Fruit fly (Drosophila melanogaster): ENCODE data around the gene in.

in gene

DNA sequence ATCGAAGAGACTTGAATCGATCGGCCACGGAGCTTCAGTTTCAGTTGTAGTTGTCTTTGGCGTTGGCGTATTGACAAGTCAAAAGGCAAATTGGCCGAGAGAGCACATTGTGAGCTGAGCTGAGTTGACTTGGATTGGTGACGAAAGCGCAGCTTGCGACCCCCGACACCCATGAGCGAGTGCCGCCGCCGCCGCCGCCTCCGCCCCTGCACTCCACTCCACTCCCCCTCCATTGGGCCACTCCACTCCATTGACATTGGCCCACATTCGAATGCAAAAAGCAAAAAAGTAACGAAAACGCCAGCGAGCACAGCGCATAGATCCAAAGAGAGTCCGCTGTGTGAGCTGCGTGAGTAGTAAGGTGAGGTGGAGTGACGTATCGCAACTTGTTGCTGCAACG is 30.8 kb downstream of the in start:
- no peak for TF ChIP-seq noc (tag; optimal IDR thresholded peaks at IDR 0.05)

DNA sequence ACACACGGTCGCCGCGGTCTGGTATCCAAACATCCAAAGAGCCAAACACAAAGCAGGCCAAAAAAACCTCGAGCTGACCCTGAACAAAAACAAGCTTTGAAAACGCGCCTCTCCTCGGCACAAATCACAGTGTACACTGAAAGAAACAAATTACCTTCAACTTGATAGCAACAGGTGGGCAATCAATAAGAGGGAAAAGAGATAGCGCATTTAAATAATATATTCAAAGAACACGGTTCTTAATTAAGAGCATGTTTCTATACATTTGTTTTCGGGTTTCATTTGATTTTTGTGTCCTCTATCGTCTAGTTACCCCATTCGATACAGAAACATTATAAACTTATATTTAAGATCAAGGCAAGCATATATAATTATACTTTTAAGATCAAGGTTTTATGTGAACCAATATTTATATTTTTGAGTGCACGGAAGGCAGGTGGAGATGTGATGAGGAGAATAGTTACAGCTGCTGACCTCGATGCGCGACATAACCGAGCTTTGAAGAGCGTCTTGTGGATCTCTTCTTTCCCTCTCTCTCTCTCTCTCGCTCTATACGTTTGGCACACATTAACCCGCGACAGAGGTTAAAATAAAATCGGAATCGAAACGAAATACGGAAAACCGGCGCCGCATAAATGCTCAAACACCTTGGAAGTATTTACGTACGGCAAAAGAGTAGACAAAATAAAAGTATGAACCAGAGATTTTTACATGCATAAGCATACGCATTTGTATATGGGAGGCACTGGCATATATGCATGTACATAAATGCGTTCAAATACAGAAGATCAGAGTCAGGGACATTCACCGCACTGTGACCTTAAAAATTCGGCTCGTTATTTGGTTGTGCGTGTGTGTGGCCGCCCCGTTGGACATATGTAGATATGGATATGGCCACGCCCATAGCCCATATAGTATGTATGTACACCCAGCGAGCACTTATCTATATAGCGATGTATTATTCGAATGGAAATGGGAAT is 31.5 kb downstream of the in start:
- peak; percentile 75 for TF ChIP-seq noc (tag; optimal IDR thresholded peaks at IDR 0.05)

dm6 chr3L:20399550-20400109 is 32.6 kb downstream of the in start:
- peak; percentile 83 for TF ChIP-seq noc (tag; optimal IDR thresholded peaks at IDR 0.05)

- no peak for TF ChIP-seq noc (tag; optimal IDR thresholded peaks at IDR 0.05)
Observed at dm6 chr3L:20400515-20400914, 33.5 kb downstream of the in start.

dm6 chr3L:20401026-20401912 is 34.3 kb downstream of the in start, which contains the start of gene trbl:
Gene trbl (minus strand): TSS chr3L:20401609.
- no peak for TF ChIP-seq noc (tag; optimal IDR thresholded peaks at IDR 0.05)

DNA sequence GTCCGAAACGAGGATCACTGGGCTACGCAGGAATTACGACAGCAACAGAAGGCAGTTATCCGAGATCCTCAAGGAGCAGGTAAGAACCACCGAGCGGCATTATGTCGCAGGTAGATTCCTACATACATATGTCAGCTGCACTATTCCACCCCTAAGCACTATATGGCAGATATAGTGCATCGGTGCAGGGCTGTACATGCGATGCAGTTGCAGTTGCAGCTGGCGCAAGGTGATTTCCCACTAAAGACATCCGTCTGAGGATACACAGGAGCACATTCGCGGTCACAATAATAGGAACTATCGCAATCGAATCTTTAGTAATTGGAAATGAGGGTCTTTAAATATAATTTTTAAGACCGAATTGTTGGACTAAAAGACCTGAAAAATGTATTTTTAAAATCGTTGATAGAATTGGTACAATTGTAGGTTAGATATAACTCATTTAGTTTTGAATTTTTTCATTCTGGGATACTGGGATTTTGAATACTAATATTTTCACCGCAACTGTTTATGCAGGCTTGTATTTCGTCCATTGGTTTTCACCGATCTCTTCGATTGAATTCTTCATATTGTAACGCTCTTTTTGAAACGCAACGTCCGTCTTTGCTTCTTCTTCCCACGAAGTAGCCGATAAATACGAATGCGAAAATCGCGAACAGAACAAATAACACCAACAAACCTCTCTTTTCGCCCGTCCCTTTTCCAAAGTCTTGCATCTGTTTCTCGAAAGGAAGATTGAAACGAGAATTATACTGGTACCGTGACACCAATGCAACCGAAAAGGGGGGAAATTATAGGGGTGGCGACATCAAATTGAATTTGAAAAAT is 35.9 kb downstream of the in start:
- TF ChIP-seq noc (tag; optimal IDR thresholded peaks at IDR 0.05), result no peak

- TF ChIP-seq noc (tag; optimal IDR thresholded peaks at IDR 0.05), result no peak
Observed at dm6 chr3L:20403493-20404379, 36.7 kb downstream of the in start.

- TF ChIP-seq noc (tag; optimal IDR thresholded peaks at IDR 0.05), result no peak
Observed at dm6 chr3L:20404515-20404914, 37.5 kb downstream of the in start.

dm6 chr3L:20405337-20405887 is 38.4 kb downstream of the in start:
- no peak for TF ChIP-seq noc (tag; optimal IDR thresholded peaks at IDR 0.05)

DNA sequence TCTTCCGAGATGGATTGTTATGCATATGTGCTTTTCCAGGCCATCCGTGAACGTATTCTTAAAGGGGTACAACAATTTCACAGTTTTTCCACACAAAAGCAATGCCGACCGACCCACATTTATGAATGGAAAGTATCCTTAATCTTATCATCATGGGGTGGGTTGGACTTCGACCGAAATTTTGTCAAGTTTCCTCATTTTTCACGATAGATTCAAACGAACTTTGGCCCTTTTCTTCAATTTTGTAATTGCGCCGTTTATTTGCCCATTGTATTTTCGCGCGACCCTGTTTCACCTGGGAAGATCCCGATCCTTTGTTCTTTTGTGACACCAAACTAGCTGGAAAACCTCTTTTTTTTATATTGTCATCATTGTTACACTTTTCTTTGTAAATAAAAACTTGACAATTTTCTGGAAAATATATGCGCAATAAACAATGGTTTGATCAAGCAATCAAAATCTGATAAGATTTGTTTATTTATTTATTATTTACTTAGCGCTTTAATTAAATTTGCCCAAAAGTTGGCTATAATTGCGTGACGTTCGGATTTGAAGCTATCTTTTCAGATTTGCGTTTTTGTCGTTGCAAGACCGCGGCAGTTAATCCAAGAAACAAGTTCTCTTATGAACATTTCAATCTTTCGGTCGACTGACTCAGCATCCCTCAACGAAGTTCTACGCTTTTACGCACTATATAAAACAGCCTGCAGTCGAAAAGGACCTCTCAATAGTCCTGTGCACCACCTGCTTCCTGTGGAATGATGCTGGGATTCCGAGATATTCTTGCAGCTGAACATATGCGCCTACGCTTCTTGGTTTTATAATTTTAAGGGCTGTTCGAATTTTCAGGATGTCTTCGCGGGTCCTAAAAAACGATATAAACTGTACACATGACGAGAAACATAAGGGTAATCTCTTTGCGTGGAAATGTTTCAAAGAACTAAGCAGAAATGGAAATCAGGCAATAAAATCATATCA is 39.3 kb downstream of the in start:
- no peak for TF ChIP-seq noc (tag; optimal IDR thresholded peaks at IDR 0.05)

- TF ChIP-seq noc (tag; optimal IDR thresholded peaks at IDR 0.05), result no peak
Observed at dm6 chr3L:20410345-20410744, 43.3 kb downstream of the in start, which contains the start of gene CG13248. Gene CG13248 (minus strand): TSS chr3L:20410566.

DNA sequence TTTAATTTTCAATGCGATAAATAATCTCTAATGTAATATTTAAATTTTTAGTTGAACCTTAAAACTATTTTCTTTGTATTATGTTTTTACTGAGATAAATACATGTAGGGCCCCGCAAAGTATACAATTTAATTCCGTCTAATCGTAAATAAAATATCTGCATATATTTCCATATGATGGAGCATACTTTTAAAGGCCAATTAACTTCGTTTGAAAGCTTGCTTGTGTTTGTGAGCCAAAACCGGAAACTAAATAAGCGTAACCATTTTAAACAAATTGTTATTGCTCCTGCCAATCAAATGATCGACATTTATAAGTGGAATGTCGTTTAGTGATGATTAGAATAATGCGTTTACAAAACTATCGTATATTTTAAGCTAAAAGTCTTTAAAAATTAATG is 43.8 kb downstream of the in start:
- no peak for TF ChIP-seq noc (tag; optimal IDR thresholded peaks at IDR 0.05)

DNA sequence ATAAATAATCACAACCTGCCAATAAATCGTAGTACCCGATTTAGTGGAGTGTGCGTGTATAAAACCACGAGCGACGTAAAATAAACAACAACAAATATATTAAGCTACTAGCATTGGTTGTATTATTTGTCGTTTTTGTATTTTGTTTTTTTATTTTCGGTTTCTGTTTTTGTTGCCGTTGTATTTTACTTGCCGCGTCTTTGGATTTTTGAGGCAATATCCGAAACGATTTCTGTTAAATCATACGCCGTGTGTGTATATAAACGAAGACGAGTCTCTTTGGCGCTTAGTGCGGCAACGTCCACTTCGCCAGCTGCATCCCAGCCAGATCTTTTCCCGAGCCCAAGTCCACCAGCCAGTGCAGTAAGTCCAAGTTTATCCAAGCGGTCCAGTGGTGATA is 46.3 kb downstream of the in start, which contains the start of gene zye:
Gene zye, plus strand, starts transcription at position 301 of the 400 bp plus-strand sequence.
- TF ChIP-seq noc (tag; optimal IDR thresholded peaks at IDR 0.05), result no peak
